Worm (Caenorhabditis elegans): ENCODE results near the gene frpr-7.
A peak's percentile ranks its signal among the peaks of the same experiment; 100 is the strongest.
"Not testable (repeated sequence)": the region's sequence is repeated elsewhere in the genome, so short reads cannot be mapped to it uniquely, and the experiment has no call there.

The frpr-7 gene

DNA sequence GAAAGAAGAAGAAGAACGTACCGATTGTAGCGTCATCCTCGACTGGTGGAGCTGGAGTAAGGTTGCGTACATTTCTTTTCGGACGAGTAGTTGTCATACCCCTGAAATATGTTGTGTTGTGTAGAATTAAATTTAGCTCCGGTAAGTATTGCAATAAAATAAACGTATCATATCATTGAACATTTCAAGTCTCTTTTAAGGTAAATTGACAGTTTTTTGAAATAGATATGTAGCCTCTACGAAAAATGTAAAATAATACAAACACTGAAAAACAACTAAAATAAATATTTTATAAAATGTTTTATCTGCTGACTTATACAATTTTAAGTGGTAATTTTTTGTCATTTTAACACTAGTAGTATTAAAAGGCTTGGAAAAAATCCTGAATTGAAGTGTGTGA is 30.3 kb upstream of the frpr-7 start, which contains the start of gene C16H3.3:
Gene C16H3.3, minus strand, starts transcription at position 101 of the 400 bp plus-strand sequence.
- no peak for TF ChIP-seq ceh-31 (tag; optimal IDR thresholded peaks at IDR 0.05)
- TF ChIP-seq odd-2 (tag; optimal IDR thresholded peaks at IDR 0.05), result no peak
- TF ChIP-seq hlh-8 (tag; optimal IDR thresholded peaks at IDR 0.05), result no peak

DNA sequence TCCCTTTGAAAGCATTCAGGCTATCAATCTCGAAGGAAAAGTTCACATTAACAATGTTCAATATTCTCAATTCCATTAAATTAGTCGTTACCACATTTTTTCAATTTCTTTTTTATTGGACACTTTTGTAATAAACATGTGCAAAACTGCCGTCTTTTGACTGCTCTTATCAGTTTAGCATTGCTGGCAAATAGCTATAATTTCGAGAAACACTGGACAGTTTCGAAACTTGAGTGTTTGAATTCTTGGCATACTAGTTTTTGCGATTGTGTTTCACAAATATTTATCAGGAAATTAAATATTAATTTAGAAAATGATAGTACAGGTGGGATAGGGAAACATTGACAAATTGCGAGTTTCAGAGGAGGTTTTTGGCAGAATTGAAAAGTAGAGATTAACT is 21.7 kb upstream of the frpr-7 start:
- TF ChIP-seq ceh-19 (GFP tag; optimal IDR thresholded peaks at IDR 0.05) (no peak), nhr-232 (tag; optimal IDR thresholded peaks at IDR 0.05) (no peak), odd-2 (tag; optimal IDR thresholded peaks at IDR 0.05) (no peak), ama-1 (optimal IDR thresholded peaks at IDR 0.05) (no peak), elt-2 (tag; optimal IDR thresholded peaks at IDR 0.05) (peak; percentile 29), pat-9 (tag; optimal IDR thresholded peaks at IDR 0.05) (no peak), ceh-24 (tag; optimal IDR thresholded peaks at IDR 0.05) (no peak), eyg-1 (tag; optimal IDR thresholded peaks at IDR 0.05) (no peak)

DNA sequence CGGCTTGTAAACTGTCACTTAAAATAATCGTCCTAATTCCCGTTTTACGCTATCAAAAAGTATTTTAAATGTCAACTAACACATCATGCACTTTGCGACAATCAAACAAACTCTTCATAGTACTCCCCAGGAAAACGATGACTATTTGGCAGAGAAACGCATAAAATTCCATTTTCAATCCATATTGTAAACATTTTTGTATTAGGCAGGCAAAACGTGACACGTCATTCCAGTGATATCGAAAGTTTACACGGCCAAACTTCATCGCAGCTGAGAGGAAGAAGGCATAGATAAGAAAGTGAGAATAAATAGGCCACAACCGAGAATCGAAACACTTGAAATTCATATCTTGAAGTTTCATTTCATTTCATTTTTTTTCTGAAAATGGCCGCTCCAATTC is 20.5 kb upstream of the frpr-7 start, which contains the start of gene lec-9:
Gene lec-9, plus strand, starts transcription at position 349 of the 400 bp plus-strand sequence.
- TF ChIP-seq madf-2 (tag; optimal IDR thresholded peaks at IDR 0.05) (no peak), ceh-19 (GFP tag; optimal IDR thresholded peaks at IDR 0.05) (no peak), elt-2 (tag; optimal IDR thresholded peaks at IDR 0.05) (peak; percentile 44), fkh-10 (GFP tag; optimal IDR thresholded peaks at IDR 0.05) (no peak), tbx-7 (tag; optimal IDR thresholded peaks at IDR 0.05) (no peak)

DNA sequence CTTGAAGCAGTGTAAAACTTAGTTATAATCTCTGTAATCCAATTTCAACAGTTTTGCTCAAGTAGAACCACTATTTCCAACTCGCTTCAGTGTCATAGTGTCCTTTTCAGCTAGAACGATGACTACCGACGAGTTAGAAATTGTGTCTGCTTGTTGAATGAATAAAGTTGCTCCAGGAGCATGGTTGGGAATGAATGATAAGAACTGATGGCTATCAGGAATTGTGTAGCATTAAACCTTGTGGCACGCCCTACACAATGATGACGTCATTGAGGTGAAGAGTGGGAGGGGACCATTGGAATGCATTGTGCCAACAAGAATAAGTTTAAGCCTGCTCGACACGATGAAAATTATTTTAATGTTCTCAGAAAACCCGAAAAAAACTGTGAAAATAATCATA is 19.0 kb upstream of the frpr-7 start:
- TF ChIP-seq nfya-1 (tag; optimal IDR thresholded peaks at IDR 0.05) (no peak), elt-2 (tag; optimal IDR thresholded peaks at IDR 0.05) (peak; percentile 62)

DNA sequence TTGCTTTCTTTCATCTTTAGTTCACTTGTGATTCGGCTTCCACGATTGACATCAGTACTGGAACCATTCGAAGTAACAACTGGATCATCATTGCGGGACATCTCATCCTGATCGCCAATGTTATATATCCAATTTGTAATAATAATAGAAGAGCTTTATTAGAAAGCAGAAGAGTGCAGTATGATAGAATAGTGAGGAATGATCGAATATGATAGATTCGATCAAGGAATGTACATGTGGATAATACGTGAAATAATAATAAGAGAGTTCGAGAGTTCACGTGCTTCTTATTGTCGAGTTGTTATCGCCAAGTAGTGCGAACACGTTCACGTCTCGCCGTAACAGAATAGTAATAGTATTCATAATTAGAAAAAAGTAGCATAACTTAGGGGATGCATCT is 668 bp downstream of the frpr-7 start, which contains the start of gene F39B3.3:
Gene F39B3.3, minus strand, starts transcription at position 101 of the 400 bp plus-strand sequence.
- not testable (repeated sequence) for TF ChIP-seq pha-4 (tag; optimal IDR thresholded peaks at IDR 0.05); elt-2 (tag; optimal IDR thresholded peaks at IDR 0.05); K09A11.1 (tag; optimal IDR thresholded peaks at IDR 0.05; ENCODE audit: insufficient read depth)

DNA sequence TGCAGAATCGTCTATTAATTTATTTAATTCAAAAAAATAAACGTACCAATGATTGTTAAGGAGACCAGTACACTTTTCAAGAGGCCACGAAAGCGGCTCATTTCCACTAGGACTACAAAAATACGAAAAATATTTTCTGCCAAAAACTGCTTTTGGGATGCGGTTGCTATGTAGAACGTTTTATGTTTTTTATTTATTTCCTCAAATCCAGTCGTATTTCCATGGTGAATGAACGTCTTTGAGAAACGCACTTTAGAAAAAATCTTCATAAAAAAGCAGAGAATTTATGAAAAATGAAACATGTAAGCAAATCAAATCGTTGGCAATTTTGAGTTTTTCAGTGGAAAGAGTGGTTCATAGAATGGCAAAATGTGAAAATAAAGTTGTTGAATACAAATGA is 12.3 kb downstream of the frpr-7 start, which contains the start of gene F39B3.7:
Gene F39B3.7, minus strand, starts transcription at position 101 of the 400 bp plus-strand sequence.
- TF ChIP-seq dmd-4 (tag; optimal IDR thresholded peaks at IDR 0.05; ENCODE audit: borderline replicate concordance), result no peak
- no peak for TF ChIP-seq ceh-34 (tag; optimal IDR thresholded peaks at IDR 0.05)

DNA sequence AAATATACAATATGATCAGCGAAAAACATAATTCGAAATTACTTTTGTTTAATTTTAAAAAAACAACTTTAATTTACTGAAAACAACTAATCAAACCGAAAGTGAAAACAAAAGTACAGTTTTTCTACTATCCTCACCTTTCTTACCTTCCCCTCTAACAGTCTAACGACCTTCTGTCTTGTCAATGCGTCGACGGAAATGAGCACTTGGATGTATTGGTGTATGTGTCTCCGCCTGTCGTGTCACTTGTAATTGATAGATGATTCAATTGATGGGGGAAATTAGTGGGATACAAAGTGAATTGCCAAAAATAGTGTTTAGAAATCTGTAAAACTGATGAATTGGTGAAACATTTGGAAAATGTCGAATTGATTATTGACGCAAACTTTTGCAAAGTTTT is 16.3 kb downstream of the frpr-7 start, which contains the start of gene F31A3.5:
Gene F31A3.5, minus strand, starts transcription at position 200 of the 400 bp plus-strand sequence.
- peak; percentile 61 for TF ChIP-seq unc-55 (GFP tag; optimal IDR thresholded peaks at IDR 0.05)
- TF ChIP-seq ama-1 (optimal IDR thresholded peaks at IDR 0.05), result no peak

DNA sequence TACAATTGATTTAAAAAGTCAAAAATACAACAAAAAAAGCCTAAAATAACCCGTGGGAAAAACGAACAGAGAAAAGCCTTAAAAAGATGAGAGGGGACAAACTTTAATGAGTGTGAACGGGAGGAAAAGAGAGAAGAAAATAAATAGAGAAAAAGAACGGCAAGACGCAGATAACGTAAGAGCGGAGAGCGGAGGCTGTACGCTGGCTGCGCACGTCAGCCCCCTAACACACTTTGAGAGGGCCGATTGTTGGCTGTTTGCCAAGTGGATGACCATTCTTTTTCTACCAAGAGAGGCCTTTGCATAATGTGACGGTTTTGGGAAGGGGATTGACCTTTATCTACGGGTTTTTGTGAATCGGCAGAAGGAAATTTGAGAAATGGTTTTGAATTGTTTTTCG is 17.5 kb downstream of the frpr-7 start:
- TF ChIP-seq sdc-2 (tag; optimal IDR thresholded peaks at IDR 0.05) (peak; percentile 58), unc-42 (tag; optimal IDR thresholded peaks at IDR 0.05) (peak; percentile 5), unc-55 (GFP tag; optimal IDR thresholded peaks at IDR 0.05) (peak; percentile 41), tbx-2 (tag; optimal IDR thresholded peaks at IDR 0.05) (peak; percentile 5), ama-1 (optimal IDR thresholded peaks at IDR 0.05) (no peak)

DNA sequence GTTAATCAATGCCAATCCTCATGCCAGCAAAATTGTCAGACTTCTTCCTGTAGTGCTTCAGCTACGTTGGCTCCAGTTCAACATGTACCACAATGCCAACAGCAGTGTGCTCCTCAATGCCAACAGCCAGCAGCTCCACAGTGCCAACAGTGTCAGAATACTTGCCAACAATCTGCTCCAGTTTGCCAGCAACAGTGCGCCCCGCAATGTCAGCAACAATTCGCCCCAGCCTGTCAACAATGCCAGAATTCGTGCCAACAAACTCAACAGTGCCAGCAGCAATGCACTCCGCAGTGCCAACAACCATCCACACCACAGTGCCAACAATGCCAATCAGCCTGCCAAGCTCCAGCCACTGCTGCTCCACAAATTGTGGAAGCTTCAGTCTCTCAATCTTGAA is 25.9 kb downstream of the frpr-7 start:
- TF ChIP-seq hlh-13 (GFP tag; optimal IDR thresholded peaks at IDR 0.05) (no peak), hlh-30 (tag; optimal IDR thresholded peaks at IDR 0.05; ENCODE audit: insufficient read depth) (no peak), ceh-14 (tag; optimal IDR thresholded peaks at IDR 0.05) (no peak), T23F11.4 (GFP tag; optimal IDR thresholded peaks at IDR 0.05) (no peak), nfya-1 (tag; optimal IDR thresholded peaks at IDR 0.05) (no peak), hlh-15 (tag; optimal IDR thresholded peaks at IDR 0.05) (no peak), nhr-232 (tag; optimal IDR thresholded peaks at IDR 0.05) (no peak), ahr-1 (tag; optimal IDR thresholded peaks at IDR 0.05) (no peak), lim-6 (tag; optimal IDR thresholded peaks at IDR 0.05) (no peak), syd-9 (tag; optimal IDR thresholded peaks at IDR 0.05) (no peak), gmeb-2 (tag; optimal IDR thresholded peaks at IDR 0.05) (no peak), elt-2 (tag; optimal IDR thresholded peaks at IDR 0.05) (no peak), dve-1 (tag; optimal IDR thresholded peaks at IDR 0.05) (no peak), ceh-34 (tag; optimal IDR thresholded peaks at IDR 0.05) (no peak), tbx-7 (tag; optimal IDR thresholded peaks at IDR 0.05) (no peak), ceh-18 (tag; optimal IDR thresholded peaks at IDR 0.05) (no peak), hlh-8 (tag; optimal IDR thresholded peaks at IDR 0.05) (no peak), K02D7.2 (tag; optimal IDR thresholded peaks at IDR 0.05) (no peak), ceh-24 (tag; optimal IDR thresholded peaks at IDR 0.05) (no peak)

Measured in whole organism, late embryonic.